Worm (Caenorhabditis elegans): ENCODE measurements around the gene srg-34.

srg-34 gene

DNA sequence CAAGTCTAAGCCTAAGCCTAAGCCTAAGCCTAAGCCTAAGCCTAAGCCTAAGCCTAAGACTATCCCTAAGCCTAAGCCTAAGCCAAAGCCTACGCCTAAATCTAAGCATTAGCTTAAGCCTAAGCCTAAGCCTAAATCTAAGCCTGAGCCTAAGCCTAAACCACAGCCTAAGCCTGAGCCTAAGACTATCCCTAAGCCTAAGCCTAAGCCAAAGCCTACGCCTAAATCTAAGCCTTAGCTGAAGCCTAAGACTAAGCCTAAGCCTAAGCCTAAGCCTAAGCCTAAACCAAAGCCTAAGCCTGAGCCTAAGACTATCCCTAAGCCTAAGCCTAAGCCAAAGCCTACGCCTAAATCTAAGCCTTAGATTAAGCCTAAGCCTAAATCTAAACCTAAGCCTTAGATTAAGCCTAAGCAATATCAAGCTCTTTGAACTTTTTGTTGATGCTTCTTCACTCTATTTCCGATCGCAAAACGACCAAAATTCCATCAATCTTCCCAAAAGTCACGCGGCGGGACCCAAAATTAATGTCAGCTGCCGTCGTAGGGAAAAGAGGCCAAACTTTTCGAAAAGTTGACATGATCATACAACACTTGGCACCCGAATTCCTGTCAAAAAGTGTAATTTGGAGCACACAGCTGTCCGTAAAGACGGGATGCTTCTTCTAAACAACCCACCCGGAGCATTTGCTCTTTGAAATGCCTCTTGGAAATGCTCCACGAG, 16.9 kb upstream of the srg-34 start:
- peak; percentile 15 for TF ChIP-seq tbx-2 (tag; optimal IDR thresholded peaks at IDR 0.05)
- TF ChIP-seq tbx-7 (tag; optimal IDR thresholded peaks at IDR 0.05) = no peak
- no peak for TF ChIP-seq hlh-6 (tag; optimal IDR thresholded peaks at IDR 0.05)
- peak; percentile 97 for TF ChIP-seq unc-55 (GFP tag; optimal IDR thresholded peaks at IDR 0.05)
- no peak for TF ChIP-seq ceh-24 (tag; optimal IDR thresholded peaks at IDR 0.05)
- TF ChIP-seq hlh-30 (tag; optimal IDR thresholded peaks at IDR 0.05; ENCODE audit: insufficient read depth) = peak; percentile 11
- peak; percentile 67 for TF ChIP-seq ceh-18 (tag; optimal IDR thresholded peaks at IDR 0.05)
- no peak for TF ChIP-seq ceh-45 (GFP tag; IDR thresholded peaks at IDR 0.05)
- peak; percentile 83 for TF ChIP-seq dve-1 (tag; optimal IDR thresholded peaks at IDR 0.05)
- TF ChIP-seq pat-9 (tag; optimal IDR thresholded peaks at IDR 0.05) = no peak
- no peak for TF ChIP-seq mec-3 (tag; optimal IDR thresholded peaks at IDR 0.05; ENCODE audit: borderline replicate concordance)
- peak; percentile 38 for TF ChIP-seq rnt-1 (tag; optimal IDR thresholded peaks at IDR 0.05)
- no peak for TF ChIP-seq ttx-3 (tag; optimal IDR thresholded peaks at IDR 0.05)
- TF ChIP-seq pag-3 (tag; optimal IDR thresholded peaks at IDR 0.05; ENCODE audit: borderline replicate concordance) = no peak

DNA sequence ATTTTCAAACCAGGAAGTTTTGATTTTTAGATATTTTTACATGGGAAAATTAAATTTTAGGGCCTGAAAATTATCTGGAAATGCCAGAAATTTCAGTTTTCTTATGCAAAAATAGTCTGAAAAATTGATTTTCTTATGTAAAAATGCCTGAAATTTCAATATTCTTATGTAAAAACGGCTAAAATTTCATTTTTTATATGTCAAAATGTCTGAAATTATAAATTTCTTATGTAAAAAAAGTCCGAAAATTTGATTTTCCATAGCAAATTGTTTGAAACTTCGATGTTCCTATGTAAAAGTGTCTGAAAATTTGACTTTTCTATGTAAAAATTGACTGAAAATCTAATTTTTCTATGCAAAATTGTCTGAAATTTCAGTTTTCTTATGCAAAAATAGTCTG, 15.0 kb upstream of the srg-34 start, which contains the start of gene Y51A2D.13:
Y51A2D.13 (minus strand) TSS at position 101 of the 400 bp plus-strand sequence.
- no peak for TF ChIP-seq ahr-1 (tag; optimal IDR thresholded peaks at IDR 0.05)
- no peak for TF ChIP-seq sox-2 (GFP tag; IDR thresholded peaks at IDR 0.05)
- TF ChIP-seq hlh-13 (GFP tag; optimal IDR thresholded peaks at IDR 0.05) = no peak
- no peak for TF ChIP-seq ceh-2 (tag; optimal IDR thresholded peaks at IDR 0.05)
- no peak for TF ChIP-seq ceh-24 (tag; optimal IDR thresholded peaks at IDR 0.05)
- no peak for TF ChIP-seq ceh-48 (tag; optimal IDR thresholded peaks at IDR 0.05)
- no peak for TF ChIP-seq tbx-2 (tag; optimal IDR thresholded peaks at IDR 0.05)
- TF ChIP-seq pag-3 (tag; optimal IDR thresholded peaks at IDR 0.05; ENCODE audit: borderline replicate concordance) = no peak
- no peak for TF ChIP-seq ztf-16 (tag; optimal IDR thresholded peaks at IDR 0.05)
- TF ChIP-seq sox-4 (tag; optimal IDR thresholded peaks at IDR 0.05) = no peak
- TF ChIP-seq nfya-1 (tag; optimal IDR thresholded peaks at IDR 0.05) = no peak
- TF ChIP-seq C38D4.7 (GFP tag; optimal IDR thresholded peaks at IDR 0.05) = no peak
- no peak for TF ChIP-seq ceh-30 (tag; optimal IDR thresholded peaks at IDR 0.05)
- TF ChIP-seq hlh-6 (tag; optimal IDR thresholded peaks at IDR 0.05) = no peak
- TF ChIP-seq unc-86 (tag; optimal IDR thresholded peaks at IDR 0.05) = no peak
- TF ChIP-seq madf-2 (tag; optimal IDR thresholded peaks at IDR 0.05) = no peak

DNA sequence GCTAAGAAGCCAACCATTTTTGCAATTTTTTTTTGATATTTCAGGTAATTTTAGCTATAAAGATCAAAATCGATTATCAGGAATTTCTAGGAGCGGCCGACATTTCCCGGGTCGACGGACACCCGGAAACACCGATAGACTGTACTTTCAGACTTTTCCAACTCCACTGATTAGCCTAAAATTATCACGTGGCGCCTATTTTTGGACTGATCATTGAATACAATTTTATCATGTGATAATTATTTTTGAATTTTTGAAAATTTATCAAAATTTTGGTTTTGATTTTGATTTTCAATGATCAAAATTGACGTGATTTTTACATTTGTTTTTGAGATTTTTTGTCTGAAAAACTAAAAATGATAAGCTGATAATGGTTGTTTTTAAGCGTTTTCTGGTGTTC, 13.6 kb upstream of the srg-34 start:
- TF ChIP-seq hlh-15 (tag; optimal IDR thresholded peaks at IDR 0.05) (no peak), nhr-232 (tag; optimal IDR thresholded peaks at IDR 0.05) (no peak), che-1 (tag; optimal IDR thresholded peaks at IDR 0.05) (no peak), tbx-2 (tag; optimal IDR thresholded peaks at IDR 0.05) (no peak), unc-3 (GFP tag; conservative IDR thresholded peaks at IDR 0.05) (no peak), unc-3 (tag; optimal IDR thresholded peaks at IDR 0.05) (no peak), ceh-18 (tag; optimal IDR thresholded peaks at IDR 0.05) (no peak), hlh-30 (tag; optimal IDR thresholded peaks at IDR 0.05; ENCODE audit: insufficient read depth) (no peak), unc-86 (tag; optimal IDR thresholded peaks at IDR 0.05) (no peak), ets-4 (tag; optimal IDR thresholded peaks at IDR 0.05) (no peak), ttx-3 (tag; optimal IDR thresholded peaks at IDR 0.05) (no peak), odd-2 (tag; optimal IDR thresholded peaks at IDR 0.05) (no peak), ref-2 (tag; optimal IDR thresholded peaks at IDR 0.05) (no peak), ceh-31 (tag; optimal IDR thresholded peaks at IDR 0.05) (no peak), pax-1 (tag; optimal IDR thresholded peaks at IDR 0.05) (no peak), C38D4.7 (GFP tag; optimal IDR thresholded peaks at IDR 0.05) (no peak), hlh-13 (GFP tag; optimal IDR thresholded peaks at IDR 0.05) (no peak), madf-2 (tag; optimal IDR thresholded peaks at IDR 0.05) (no peak), sox-2 (GFP tag; IDR thresholded peaks at IDR 0.05) (no peak), ahr-1 (tag; optimal IDR thresholded peaks at IDR 0.05) (no peak)
